Fruit fly (Drosophila melanogaster): ENCODE results near the gene bocks.

bocks gene

DNA sequence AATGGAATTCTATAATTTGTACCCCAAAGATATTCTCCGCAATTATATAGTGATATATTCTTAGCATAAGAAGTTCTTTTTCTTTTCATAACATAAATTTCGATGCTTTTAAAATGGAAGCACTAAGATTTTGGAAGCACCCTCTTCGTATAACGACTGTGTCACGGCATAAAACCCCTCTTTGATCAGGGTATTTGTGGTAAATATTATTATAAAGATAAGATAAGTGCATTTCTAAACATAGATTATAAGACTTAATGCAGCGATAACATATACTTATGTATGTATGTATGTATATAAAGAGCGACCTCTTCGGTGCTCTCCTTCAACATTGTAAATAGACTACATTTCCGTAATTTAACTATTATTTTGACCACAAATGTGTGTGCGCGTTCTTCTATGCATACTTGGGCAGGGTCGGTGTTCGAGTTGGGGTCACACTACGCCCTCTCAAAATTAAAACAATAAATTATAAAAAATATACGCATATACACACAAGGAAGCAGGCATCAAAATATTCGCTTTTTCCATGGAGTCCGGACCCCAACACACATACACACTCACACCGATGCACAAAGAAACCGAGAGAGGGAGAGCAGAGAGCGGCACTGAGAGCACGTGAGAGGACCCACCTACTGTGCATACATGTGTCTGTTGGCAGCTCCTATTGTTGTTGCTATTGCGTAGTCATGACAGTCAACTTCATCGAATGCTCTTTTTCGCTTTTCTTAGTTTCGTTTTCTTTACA lies 40.4 kb downstream of the bocks start (continued):
- no peak for TF ChIP-seq CG8089 (GFP tag; optimal IDR thresholded peaks at IDR 0.05)
- no peak for TF ChIP-seq CG10267 (tag; optimal IDR thresholded peaks at IDR 0.05)
- TF ChIP-seq CG8290 (GFP tag; optimal IDR thresholded peaks at IDR 0.05): no peak
- peak in 1 of 2 experiments; percentile 12 for TF ChIP-seq CG8290 (tag; optimal IDR thresholded peaks at IDR 0.05)
- no peak for TF ChIP-seq eve (GFP tag; optimal IDR thresholded peaks at IDR 0.05)
- TF ChIP-seq CG10147 (GFP tag; optimal IDR thresholded peaks at IDR 0.05): no peak
- no peak for TF ChIP-seq unc-4 (GFP tag; IDR thresholded peaks at IDR 0.05; ENCODE audit: partially characterized antibody)
- TF ChIP-seq CG11560 (tag; IDR thresholded peaks at IDR 0.05): no peak
- TF ChIP-seq HLH4C (GFP tag; IDR thresholded peaks at IDR 0.05; ENCODE audit: partially characterized antibody): no peak
- TF ChIP-seq gcm2 (GFP tag; optimal IDR thresholded peaks at IDR 0.05): no peak
- peak; percentile 62 for TF ChIP-seq nom (GFP tag; optimal IDR thresholded peaks at IDR 0.05)
- peak; percentile 34 to 39 for TF ChIP-seq Eip74EF (GFP tag; optimal IDR thresholded peaks at IDR 0.05)
- TF ChIP-seq Neu2 (GFP tag; optimal IDR thresholded peaks at IDR 0.05; ENCODE audit: borderline replicate concordance): no peak
- TF ChIP-seq Trl (optimal IDR thresholded peaks at IDR 0.05): peak; percentile 99 to 100
- TF ChIP-seq Trl (GFP tag; optimal IDR thresholded peaks at IDR 0.05): peak; percentile 66
- no peak for TF ChIP-seq bowl (GFP tag; IDR thresholded peaks at IDR 0.05)
- TF ChIP-seq onecut (GFP tag; IDR thresholded peaks at IDR 0.05): peak; percentile 4
- no peak for TF ChIP-seq CG12744 (GFP tag; optimal IDR thresholded peaks at IDR 0.05)
- TF ChIP-seq Ravus (GFP tag; IDR thresholded peaks at IDR 0.05): no peak
- TF ChIP-seq NK7.1 (GFP tag; optimal IDR thresholded peaks at IDR 0.05): no peak
- TF ChIP-seq mirr (GFP tag; optimal IDR thresholded peaks at IDR 0.05): peak; percentile 1
- no peak for TF ChIP-seq CG8924 (tag; optimal IDR thresholded peaks at IDR 0.05)
- TF ChIP-seq CG1603 (tag; optimal IDR thresholded peaks at IDR 0.05): no peak
- no peak for TF ChIP-seq CG16863 (GFP tag; optimal IDR thresholded peaks at IDR 0.05)
- peak; percentile 17 for TF ChIP-seq CG17359 (tag; optimal IDR thresholded peaks at IDR 0.05)
- no peak for TF ChIP-seq pzg (GFP tag; optimal IDR thresholded peaks at IDR 0.05)
- TF ChIP-seq CG7928 (GFP tag; optimal IDR thresholded peaks at IDR 0.05): no peak
- no peak for TF ChIP-seq NC2β (GFP tag; optimal IDR thresholded peaks at IDR 0.05)
- no peak for TF ChIP-seq ftz-f1 (GFP tag; optimal IDR thresholded peaks at IDR 0.05)
- no peak for TF ChIP-seq Sox102F (GFP tag; optimal IDR thresholded peaks at IDR 0.05)
- TF ChIP-seq CG3281 (GFP tag; optimal IDR thresholded peaks at IDR 0.05): no peak
- TF ChIP-seq twi (tag; optimal IDR thresholded peaks at IDR 0.05): peak; percentile 22
- TF ChIP-seq run (tag; optimal IDR thresholded peaks at IDR 0.05): no peak
- no peak for TF ChIP-seq hth (optimal IDR thresholded peaks at IDR 0.05)
- TF ChIP-seq CG9727 (GFP tag; optimal IDR thresholded peaks at IDR 0.05): no peak
- TF ChIP-seq sim (GFP tag; IDR thresholded peaks at IDR 0.05): no peak
- no peak for TF ChIP-seq TFAM (GFP tag; optimal IDR thresholded peaks at IDR 0.05)
- TF ChIP-seq da (GFP tag; optimal IDR thresholded peaks at IDR 0.05): no peak
- TF ChIP-seq slbo (GFP tag; IDR thresholded peaks at IDR 0.05): no peak
- peak; percentile 95 for TF ChIP-seq cg (GFP tag; optimal IDR thresholded peaks at IDR 0.05)
- TF ChIP-seq CG2202 (tag; optimal IDR thresholded peaks at IDR 0.05): peak; percentile 22
- TF ChIP-seq CG16779 (GFP tag; IDR thresholded peaks at IDR 0.05): no peak
- TF ChIP-seq nmo (GFP tag; optimal IDR thresholded peaks at IDR 0.05): no peak
- TF ChIP-seq NfI (GFP tag; optimal IDR thresholded peaks at IDR 0.05): no peak
- no peak for TF ChIP-seq sc (optimal IDR thresholded peaks at IDR 0.05)
- TF ChIP-seq sc (GFP tag; optimal IDR thresholded peaks at IDR 0.05): no peak
- no peak for TF ChIP-seq zf30C (GFP tag; optimal IDR thresholded peaks at IDR 0.05)
- no peak for TF ChIP-seq Sry-δ (GFP tag; optimal IDR thresholded peaks at IDR 0.05)
- TF ChIP-seq pan (optimal IDR thresholded peaks at IDR 0.05): no peak
- TF ChIP-seq pan (GFP tag; optimal IDR thresholded peaks at IDR 0.05 in 1 of 2, IDR thresholded peaks at IDR 0.05 in 1 of 2): no peak
- no peak for TF ChIP-seq CG7357 (GFP tag; IDR thresholded peaks at IDR 0.05)

All from whole organism, embryonic.